Worm (Caenorhabditis elegans) whole organism, L3 larva: ENCODE measurements around the gene dmd-9.
A peak's percentile ranks its signal among the peaks of the same experiment; 100 is the strongest.

Experiments used
- ceh-16 ChIP-seq: sonication (generic microtip); optimal IDR thresholded peaks from 2 replicates; lab custom pipeline; 2017; ENCODE audit warnings: missing biosample characterization, missing genetic modification characterization
- ceh-82 ChIP-seq: fragments of 150-350 bp; optimal IDR thresholded peaks from 2 replicates; lab custom pipeline; 2014; ENCODE audit warnings: missing biosample characterization, missing genetic modification characterization
- egl-27 ChIP-seq: sonication (generic microtip); optimal IDR thresholded peaks from 4 replicates; lab custom pipeline; 2017; ENCODE audit warnings: missing biosample characterization, missing genetic modification reagents, missing genetic modification characterization
- egl-5 ChIP-seq: fragments of 150-350 bp; optimal IDR thresholded peaks from 2 replicates; lab custom pipeline; 2017; ENCODE audit warnings: missing biosample characterization, missing genetic modification reagents, missing genetic modification characterization, inconsistent platforms
- elt-1 ChIP-seq: fragments of 150-350 bp; optimal IDR thresholded peaks from 2 replicates; lab custom pipeline; 2014; ENCODE audit warnings: missing biosample characterization, missing genetic modification characterization
- fkh-2 ChIP-seq: fragments of 150-350 bp; optimal IDR thresholded peaks from 2 replicates; lab custom pipeline; 2014; ENCODE audit warnings: missing biosample characterization, missing genetic modification reagents, missing genetic modification characterization
- fos-1 ChIP-seq: fragments of 150-350 bp; optimal IDR thresholded peaks from 2 replicates; lab custom pipeline; 2014; ENCODE audit warnings: missing biosample characterization, missing genetic modification characterization
- nhr-12 ChIP-seq: fragments of 150-350 bp; optimal IDR thresholded peaks from 2 replicates; lab custom pipeline; 2014; ENCODE audit warnings: missing biosample characterization, missing genetic modification characterization
- nhr-23 ChIP-seq: fragments of 150-350 bp; optimal IDR thresholded peaks from 2 replicates; lab custom pipeline; 2014; ENCODE audit warnings: missing biosample characterization, missing genetic modification reagents, missing genetic modification characterization
- pqm-1 ChIP-seq: fragments of 150-350 bp; optimal IDR thresholded peaks from 2 replicates; lab custom pipeline; 2017; ENCODE audit warnings: missing biosample characterization, missing genetic modification characterization, inconsistent platforms
- skn-1 ChIP-seq: fragments of 150-350 bp; optimal IDR thresholded peaks from 2 replicates; lab custom pipeline; 2014; ENCODE audit warnings: missing biosample characterization, missing genetic modification characterization
- snpc-4 ChIP-seq: fragments of 150-350 bp; optimal IDR thresholded peaks from 2 replicates; lab custom pipeline; 2014; ENCODE audit warnings: missing biosample characterization, missing genetic modification characterization
- zag-1 ChIP-seq: fragments of 150-350 bp; optimal IDR thresholded peaks from 2 replicates; lab custom pipeline; 2014; ENCODE audit warnings: missing biosample characterization, missing genetic modification characterization
- ztf-11 ChIP-seq: fragments of 150-350 bp; optimal IDR thresholded peaks from 2 replicates; lab custom pipeline; 2014; ENCODE audit warnings: missing biosample characterization, missing genetic modification characterization

DNA sequence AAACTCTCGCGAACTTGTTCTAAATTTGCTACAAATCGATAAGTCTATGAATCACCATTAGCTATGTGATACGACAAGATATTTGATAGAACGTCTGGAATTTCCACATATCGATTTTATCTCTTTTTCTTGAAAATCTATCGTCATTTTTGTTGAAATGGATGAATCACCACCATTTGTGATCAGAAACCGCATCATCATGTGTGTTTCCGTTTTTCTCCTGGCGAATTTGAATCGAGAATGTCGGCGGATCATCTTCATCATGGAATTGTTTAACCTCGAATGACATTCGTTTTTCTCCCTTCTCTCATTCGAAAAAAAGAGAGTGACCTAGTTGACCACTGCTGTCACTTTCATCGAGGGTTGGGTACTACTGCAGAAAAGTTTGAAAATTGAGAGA, 20.1 kb downstream of the dmd-9 start:
- TF ChIP-seq zag-1 (tag; lab: Kevin White, UChicago), result no peak
- TF ChIP-seq skn-1, result no peak
- TF ChIP-seq ztf-11 (tag; lab: Kevin White, UChicago), result no peak
- no peak for TF ChIP-seq fos-1
- no peak for TF ChIP-seq egl-5 (tag; lab: Kevin White, UChicago)
- peak; percentile 12 for TF ChIP-seq egl-27 (tag; lab: Kevin White, UChicago)
- TF ChIP-seq snpc-4 (tag; lab: Kevin White, UChicago), result no peak
- no peak for TF ChIP-seq pqm-1
- no peak for TF ChIP-seq nhr-12
- TF ChIP-seq nhr-23 (tag; lab: Kevin White, UChicago), result peak; percentile 92
- no peak for TF ChIP-seq elt-1 (tag; lab: Kevin White, UChicago)
- TF ChIP-seq ceh-16 (tag; lab: Kevin White, UChicago), result no peak
- no peak for TF ChIP-seq ceh-82 (tag; lab: Kevin White, UChicago)
- TF ChIP-seq fkh-2 (tag; lab: Kevin White, UChicago), result no peak
